Fruit fly (Drosophila melanogaster) whole organism, wandering third instar larva: ENCODE data around the gene SNCF.

ENCODE experiments used
- psq ChIP-seq: fragments of 200-800 bp; sonication (Bioruptor generic); optimal IDR thresholded peaks from 3 replicates; lab custom pipeline; 2017; ENCODE audit warnings: missing biosample characterization, mild to moderate bottlenecking, missing genetic modification characterization, moderate library complexity
- sv ChIP-seq: fragments of 200-800 bp; sonication (Bioruptor generic); optimal IDR thresholded peaks from 3 replicates; lab custom pipeline; 2016; ENCODE audit warnings: missing biosample characterization, missing genetic modification characterization
- usp ChIP-seq: fragments of >200 bp; optimal IDR thresholded peaks from 2 replicates; lab custom pipeline; 2017; ENCODE audit warnings: missing biosample characterization, missing genetic modification characterization

dm6 chr3L:13328835-13329234 lies 49.5 kb upstream of the SNCF start, which contains the start of gene CG14113:
- TF ChIP-seq psq (GFP tag; lab: Kevin White, UChicago) = no peak
- no peak for TF ChIP-seq usp (GFP tag; lab: Kevin White, UChicago)
- TF ChIP-seq sv (GFP tag; lab: Kevin White, UChicago) = no peak
